Fruit fly (Drosophila melanogaster) whole organism, pupa: ENCODE data around the gene Mt2.

Source experiments
- CG10348 ChIP-seq: fragments of 200-800 bp; sonication (Bioruptor generic); IDR thresholded peaks from 2 replicates; pipeline ENCODE4 v1.3.6; 2022; ENCODE audit warnings: missing biosample characterization, missing genetic modification characterization
- CG12605 ChIP-seq: fragments of 200-800 bp; sonication (Bioruptor generic); IDR thresholded peaks from 2 replicates; pipeline ENCODE4 v1.3.6; 2022; ENCODE audit warnings: missing biosample characterization, missing genetic modification characterization
- CG13204 ChIP-seq: fragments of 200-800 bp; sonication (Bioruptor generic); optimal IDR thresholded peaks from 2 replicates; lab custom pipeline; 2018; ENCODE audit warnings: missing biosample characterization, mild to moderate bottlenecking, missing genetic modification characterization, moderate library complexity
- CG14655 ChIP-seq: fragments of 200-800 bp; sonication (Bioruptor generic); optimal IDR thresholded peaks from 3 replicates; lab custom pipeline; 2017; ENCODE audit warnings: mild to moderate bottlenecking, missing biosample characterization, missing genetic modification reagents, missing genetic modification characterization
- CG15710 ChIP-seq: fragments of 200-800 bp; sonication (Bioruptor generic); optimal IDR thresholded peaks from 2 replicates; lab custom pipeline; 2018; ENCODE audit warnings: missing biosample characterization, mild to moderate bottlenecking, missing genetic modification characterization, moderate library complexity
- CG17806 ChIP-seq: fragments of 200-800 bp; sonication (Bioruptor generic); optimal IDR thresholded peaks from 2 replicates; lab custom pipeline; 2018; ENCODE audit warnings: missing biosample characterization, mild to moderate bottlenecking, missing genetic modification characterization, moderate library complexity
- CG32121 ChIP-seq: fragments of 200-800 bp; sonication (Bioruptor generic); IDR thresholded peaks from 2 replicates; pipeline ENCODE4 v1.3.6; 2022; ENCODE audit warnings: missing biosample characterization, missing genetic modification characterization
- CG34367 ChIP-seq: fragments of 200-800 bp; sonication (Bioruptor generic); optimal IDR thresholded peaks from 2 replicates; lab custom pipeline; 2018; ENCODE audit warnings: missing biosample characterization, mild to moderate bottlenecking, missing genetic modification characterization
- CG4496 ChIP-seq: fragments of 200-800 bp; sonication (Bioruptor generic); IDR thresholded peaks from 3 replicates; pipeline ENCODE4 v1.3.6; 2022; ENCODE audit warnings: missing biosample characterization, missing genetic modification characterization
- CG8159 ChIP-seq: fragments of 200-800 bp; sonication (Bioruptor generic); optimal IDR thresholded peaks from 3 replicates; lab custom pipeline; 2018; ENCODE audit warnings: missing biosample characterization, mild to moderate bottlenecking, missing genetic modification characterization, moderate library complexity
- CG8301 ChIP-seq: fragments of 200-800 bp; sonication (Bioruptor generic); optimal IDR thresholded peaks from 2 replicates; lab custom pipeline; 2018; ENCODE audit warnings: missing biosample characterization, mild to moderate bottlenecking, missing genetic modification characterization
- CG9948 ChIP-seq: fragments of 200-800 bp; sonication (Bioruptor generic); optimal IDR thresholded peaks from 2 replicates; lab custom pipeline; 2018; ENCODE audit warnings: missing biosample characterization, mild to moderate bottlenecking, missing genetic modification characterization, moderate library complexity
- D1 ChIP-seq: fragments of 200-800 bp; sonication (Bioruptor generic); optimal IDR thresholded peaks from 2 replicates; lab custom pipeline; 2018; ENCODE audit warnings: missing biosample characterization, mild to moderate bottlenecking, missing genetic modification characterization, moderate library complexity
- EcR ChIP-seq: fragments of 200-800 bp; sonication (Bioruptor generic); optimal IDR thresholded peaks from 3 replicates; lab custom pipeline; 2019; ENCODE audit warnings: missing biosample characterization, missing genetic modification characterization, mild to moderate bottlenecking, moderate library complexity, missing genetic modification reagents
- Ets98B ChIP-seq: fragments of 200-800 bp; sonication (Bioruptor generic); IDR thresholded peaks from 2 replicates; pipeline ENCODE4 v1.3.6; 2022; ENCODE audit warnings: missing biosample characterization, missing genetic modification characterization
- Pif1A ChIP-seq: fragments of 200-800 bp; sonication (Bioruptor generic); optimal IDR thresholded peaks from 3 replicates; lab custom pipeline; 2016; ENCODE audit warnings: missing biosample characterization, missing genetic modification characterization
- Pif1B ChIP-seq: fragments of 200-800 bp; sonication (Bioruptor generic); optimal IDR thresholded peaks from 3 replicates; lab custom pipeline; 2016; ENCODE audit warnings: missing biosample characterization, missing genetic modification characterization
- Snoo ChIP-seq: fragments of 200-800 bp; sonication (Bioruptor generic); optimal IDR thresholded peaks from 3 replicates; lab custom pipeline; 2017; ENCODE audit warnings: missing biosample characterization, mild to moderate bottlenecking, missing genetic modification characterization, inconsistent platforms
- fd96Ca ChIP-seq: fragments of 200-800 bp; sonication (Bioruptor generic); IDR thresholded peaks from 3 replicates; pipeline ENCODE4 v1.3.6; 2022; ENCODE audit warnings: missing biosample characterization, missing genetic modification characterization
- gl ChIP-seq: fragments of 200-800 bp; sonication (Bioruptor generic); optimal IDR thresholded peaks from 2 replicates; lab custom pipeline; 2018; ENCODE audit warnings: missing biosample characterization, mild to moderate bottlenecking, missing genetic modification characterization
- rn ChIP-seq: fragments of 200-800 bp; sonication (Bioruptor generic); IDR thresholded peaks from 2 replicates; pipeline ENCODE4 v1.3.6; 2022; ENCODE audit warnings: missing biosample characterization, missing genetic modification characterization

Gene Mt2

DNA sequence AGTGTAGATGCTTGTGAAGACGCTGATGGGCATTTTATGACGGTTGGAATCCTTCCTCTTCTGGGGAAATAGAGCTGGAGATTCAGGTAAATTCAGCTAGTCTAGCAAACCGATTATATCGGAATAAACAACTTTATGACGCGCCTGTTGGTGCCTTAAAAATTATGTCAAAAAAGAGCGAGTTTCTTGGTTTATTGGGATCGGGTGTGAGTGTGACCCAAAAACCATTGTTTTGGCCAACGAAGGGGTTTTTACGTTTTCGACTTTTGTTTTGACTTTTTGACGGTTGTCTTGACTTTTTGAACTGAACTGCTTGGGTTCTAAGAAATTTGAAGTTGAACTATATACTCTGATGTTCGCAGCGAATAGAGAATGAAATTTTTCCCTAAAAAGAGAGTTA lies 4.3 kb upstream of the Mt2 start:
- no peak for TF ChIP-seq CG8159 (tag; lab: Kevin White, UChicago)
- no peak for TF ChIP-seq CG14655 (GFP tag; lab: Kevin White, UChicago)
- no peak for TF ChIP-seq CG13204 (GFP tag; lab: Kevin White, UChicago)
- no peak for TF ChIP-seq D1
- no peak for TF ChIP-seq Pif1A
- no peak for TF ChIP-seq Pif1B (GFP tag; lab: Kevin White, UChicago)
- no peak for TF ChIP-seq CG4496 (GFP tag; lab: Robert Waterston, UW)
- TF ChIP-seq rn (GFP tag; lab: Robert Waterston, UW), result no peak
- TF ChIP-seq EcR (GFP tag; lab: Kevin White, UChicago), result no peak
- TF ChIP-seq CG8301, result no peak

DNA sequence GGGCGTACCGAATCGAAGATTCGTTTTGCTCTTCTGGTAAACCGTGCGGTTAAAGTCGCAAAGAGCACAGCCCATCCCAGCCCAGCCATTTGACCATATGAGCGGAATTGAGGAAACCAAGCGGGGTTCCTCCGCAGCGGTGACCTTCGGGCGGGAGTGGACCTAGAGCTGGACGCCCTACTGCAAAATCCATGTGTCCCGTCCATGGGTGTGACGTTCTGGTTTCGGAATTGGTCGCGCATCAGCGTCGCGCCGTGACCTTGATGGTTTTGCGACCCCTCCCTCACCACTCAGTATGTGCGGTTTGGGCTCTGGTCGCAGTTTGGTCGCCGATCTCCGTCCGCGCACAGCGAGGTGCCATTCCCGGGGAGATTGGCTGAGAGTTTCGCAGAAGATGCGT lies 3.6 kb upstream of the Mt2 start:
- TF ChIP-seq CG4496 (GFP tag; lab: Robert Waterston, UW), result no peak
- no peak for TF ChIP-seq Pif1B (GFP tag; lab: Kevin White, UChicago)
- no peak for TF ChIP-seq CG10348 (GFP tag; lab: Robert Waterston, UW)
- TF ChIP-seq Ets98B (GFP tag; lab: Robert Waterston, UW), result no peak
- TF ChIP-seq CG17806 (tag; lab: Kevin White, UChicago), result no peak
- no peak for TF ChIP-seq gl (tag; lab: Kevin White, UChicago)
- TF ChIP-seq CG32121 (GFP tag; lab: Robert Waterston, UW), result no peak
- TF ChIP-seq CG15710, result no peak
- no peak for TF ChIP-seq CG9948 (tag; lab: Kevin White, UChicago)
- TF ChIP-seq CG14655 (GFP tag; lab: Kevin White, UChicago), result no peak
- TF ChIP-seq CG12605 (GFP tag; lab: Robert Waterston, UW), result no peak

DNA sequence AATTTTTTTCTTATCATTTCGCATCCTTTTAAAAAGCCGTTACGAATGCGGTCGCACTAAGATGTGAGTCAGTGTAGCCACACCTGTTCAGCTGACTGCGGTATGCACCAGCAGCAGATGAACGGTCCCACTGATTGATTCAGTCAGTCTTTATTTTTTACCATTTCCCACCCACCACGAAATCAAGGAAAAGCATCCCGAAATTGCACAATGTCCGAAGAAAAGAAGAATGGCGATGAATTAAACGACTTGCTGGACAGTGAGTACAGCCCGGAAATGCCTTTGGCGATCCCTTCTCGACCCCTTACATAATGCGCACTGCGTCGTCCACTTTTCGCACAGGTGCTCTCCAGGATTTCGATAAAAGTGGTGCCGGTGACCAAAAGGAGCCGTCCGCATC lies 2.7 kb upstream of the Mt2 start:
- TF ChIP-seq fd96Ca (GFP tag; lab: Robert Waterston, UW) (no peak), CG4496 (GFP tag; lab: Robert Waterston, UW) (no peak), CG14655 (GFP tag; lab: Kevin White, UChicago) (no peak), CG9948 (tag; lab: Kevin White, UChicago) (no peak), D1 (no peak), CG34367 (tag; lab: Kevin White, UChicago) (no peak), rn (GFP tag; lab: Robert Waterston, UW) (no peak), CG17806 (tag; lab: Kevin White, UChicago) (no peak)

DNA sequence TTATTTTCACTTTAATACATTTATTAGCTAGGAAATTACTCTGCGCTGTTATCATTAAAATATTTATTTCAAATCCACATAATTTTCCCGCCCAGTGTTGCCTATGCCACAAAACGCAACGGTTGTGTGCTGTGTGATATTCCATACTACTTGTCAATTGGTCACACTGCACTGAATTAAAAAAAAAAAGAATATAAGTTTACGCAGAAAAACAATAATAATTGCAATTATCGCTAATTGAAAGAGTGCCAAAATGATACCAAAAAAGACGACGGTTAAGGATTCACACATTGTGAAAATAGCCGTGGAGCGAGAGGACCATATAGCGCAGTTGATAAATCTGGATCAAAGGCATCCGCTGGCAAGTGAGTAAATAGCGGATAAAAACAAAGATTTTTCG lies 1.4 kb downstream of the Mt2 start, which contains the start of gene Ced-12:
TSS of gene Ced-12 (plus strand) at position 141 of the 400 bp plus-strand sequence.
- TF ChIP-seq CG32121 (GFP tag; lab: Robert Waterston, UW) (no peak), CG12605 (GFP tag; lab: Robert Waterston, UW) (no peak; the same call in 1 of the 2 replicates), D1 (no peak), CG17806 (tag; lab: Kevin White, UChicago) (no peak), CG8159 (tag; lab: Kevin White, UChicago) (no peak), CG13204 (GFP tag; lab: Kevin White, UChicago) (no peak), Pif1A (no peak), CG10348 (GFP tag; lab: Robert Waterston, UW) (no peak), CG4496 (GFP tag; lab: Robert Waterston, UW) (peak; percentile 52; the same call in 1 of the 3 replicates), Snoo (tag; lab: Kevin White, UChicago) (no peak), Ets98B (GFP tag; lab: Robert Waterston, UW) (no peak), fd96Ca (GFP tag; lab: Robert Waterston, UW) (no peak), CG9948 (tag; lab: Kevin White, UChicago) (no peak), rn (GFP tag; lab: Robert Waterston, UW) (0 out of 2 replicates have a peak, but pooled peaks have one; percentile 16), Pif1B (GFP tag; lab: Kevin White, UChicago) (no peak), EcR (GFP tag; lab: Kevin White, UChicago) (no peak), CG8301 (no peak)

DNA sequence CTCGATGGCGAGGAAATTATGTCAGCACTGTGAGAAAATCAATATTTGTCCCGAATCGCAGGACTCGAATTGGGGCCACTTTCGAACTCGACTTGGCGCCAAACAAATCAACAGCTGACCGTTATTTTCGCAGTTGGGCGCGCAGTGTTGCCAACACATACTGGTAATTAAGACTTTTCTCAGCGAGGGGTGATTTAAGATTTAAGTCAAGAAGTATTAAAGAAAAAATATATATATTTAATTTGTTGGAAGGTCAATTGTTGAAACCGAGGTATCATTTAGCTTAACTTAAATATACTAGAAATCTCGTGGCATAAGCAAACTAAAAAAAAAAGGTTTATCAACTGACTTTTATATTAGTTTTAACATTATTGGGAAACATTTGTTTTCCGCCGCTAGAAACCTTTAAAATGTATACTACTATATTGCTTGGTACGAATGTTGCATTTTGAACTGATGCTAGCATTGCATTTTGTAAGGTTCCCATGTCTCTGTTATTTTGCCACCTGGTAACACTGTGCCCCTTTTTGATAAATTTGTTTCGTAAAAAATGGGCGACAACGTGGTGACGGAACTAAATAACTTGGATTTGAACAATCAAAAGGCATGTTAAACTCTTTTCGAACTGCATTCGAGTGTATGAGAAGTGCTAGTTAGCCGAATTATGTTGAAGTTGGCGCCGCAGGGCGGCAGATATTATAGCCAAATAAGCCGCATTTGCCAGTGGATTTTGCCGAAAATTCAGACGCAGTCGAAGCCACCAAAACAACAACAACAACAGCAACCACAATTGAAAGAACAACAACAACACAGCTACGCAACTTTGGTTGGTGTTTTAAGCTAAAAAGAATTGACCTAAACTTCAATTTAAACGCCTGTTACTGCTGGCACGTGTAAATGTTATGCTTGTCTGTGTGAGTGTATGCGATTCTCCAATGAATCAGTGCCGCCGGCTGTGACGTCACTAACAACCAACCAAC lies 7.2 kb downstream of the Mt2 start, which contains the start of the genes Patsas and ThrRS:
TSS of gene Patsas (minus strand) at position 55 of the 980 bp plus-strand sequence.
TSS of gene ThrRS (plus strand) at position 521 of the 980 bp plus-strand sequence.
- no peak for TF ChIP-seq gl (tag; lab: Kevin White, UChicago)
- peak; percentile 74 for TF ChIP-seq CG34367 (tag; lab: Kevin White, UChicago)
- TF ChIP-seq CG13204 (GFP tag; lab: Kevin White, UChicago), result no peak
- peak; percentile 73 for TF ChIP-seq CG8301
- no peak for TF ChIP-seq EcR (GFP tag; lab: Kevin White, UChicago)
- TF ChIP-seq Ets98B (GFP tag; lab: Robert Waterston, UW), result peak; percentile 87
- peak; percentile 60 for TF ChIP-seq CG10348 (GFP tag; lab: Robert Waterston, UW)
- no peak for TF ChIP-seq D1
- TF ChIP-seq CG4496 (GFP tag; lab: Robert Waterston, UW), result peak; percentile 92
- TF ChIP-seq rn (GFP tag; lab: Robert Waterston, UW), result peak; percentile 65
- TF ChIP-seq CG9948 (tag; lab: Kevin White, UChicago), result peak; percentile 80
- peak; percentile 71 for TF ChIP-seq CG12605 (GFP tag; lab: Robert Waterston, UW)
- no peak for TF ChIP-seq Pif1B (GFP tag; lab: Kevin White, UChicago)
- peak; percentile 38; the same call in 2 of the 3 replicates for TF ChIP-seq fd96Ca (GFP tag; lab: Robert Waterston, UW)
- peak; percentile 80; the same call in 1 of the 2 replicates for TF ChIP-seq CG32121 (GFP tag; lab: Robert Waterston, UW)
- peak; percentile 81 for TF ChIP-seq CG17806 (tag; lab: Kevin White, UChicago)
- peak; percentile 80 for TF ChIP-seq CG15710
- TF ChIP-seq Snoo (tag; lab: Kevin White, UChicago), result peak; percentile 76
- TF ChIP-seq CG14655 (GFP tag; lab: Kevin White, UChicago), result no peak
- TF ChIP-seq Pif1A, result no peak
- TF ChIP-seq CG8159 (tag; lab: Kevin White, UChicago), result peak; percentile 82
